Worm (Caenorhabditis elegans): Measurements from ENCODE around the gene dyf-4.

Gene dyf-4

ce11 chrV:12551638-12552478 is 26.3 kb upstream of the dyf-4 start (continued):
- no peak for TF ChIP-seq ceh-88 (GFP tag; IDR thresholded peaks at IDR 0.05)
- TF ChIP-seq pax-3 (tag; optimal IDR thresholded peaks at IDR 0.05), result peak; percentile 55
- TF ChIP-seq zag-1 (tag; optimal IDR thresholded peaks at IDR 0.05), result no peak
- TF ChIP-seq tlp-1 (tag; optimal IDR thresholded peaks at IDR 0.05), result no peak
- TF ChIP-seq swsn-7 (tag; optimal IDR thresholded peaks at IDR 0.05), result no peak

ce11 chrV:12550755-12551154 is 25.2 kb upstream of the dyf-4 start:
- TF ChIP-seq ztf-11 (tag; optimal IDR thresholded peaks at IDR 0.05), result no peak
- peak; percentile 43 for TF ChIP-seq pax-3 (tag; optimal IDR thresholded peaks at IDR 0.05)
- peak in 1 of 6 experiments; percentile 12 for TF ChIP-seq elt-3 (tag; optimal IDR thresholded peaks at IDR 0.05)
- peak; percentile 26 for TF ChIP-seq nhr-47 (tag; optimal IDR thresholded peaks at IDR 0.05)
- TF ChIP-seq C16A3.4 (tag; optimal IDR thresholded peaks at IDR 0.05), result no peak
- TF ChIP-seq dsc-1 (tag; optimal IDR thresholded peaks at IDR 0.05), result peak; percentile 86
- peak; percentile 14 for TF ChIP-seq snu-23 (GFP tag; optimal IDR thresholded peaks at IDR 0.05)
- TF ChIP-seq nhr-85 (tag), result peak; percentile 16
- TF ChIP-seq blmp-1 (tag; optimal IDR thresholded peaks at IDR 0.05), result peak; percentile 70
- no peak for TF ChIP-seq unc-86 (tag; optimal IDR thresholded peaks at IDR 0.05)
- no peak for TF ChIP-seq ceh-88 (GFP tag; IDR thresholded peaks at IDR 0.05)

DNA sequence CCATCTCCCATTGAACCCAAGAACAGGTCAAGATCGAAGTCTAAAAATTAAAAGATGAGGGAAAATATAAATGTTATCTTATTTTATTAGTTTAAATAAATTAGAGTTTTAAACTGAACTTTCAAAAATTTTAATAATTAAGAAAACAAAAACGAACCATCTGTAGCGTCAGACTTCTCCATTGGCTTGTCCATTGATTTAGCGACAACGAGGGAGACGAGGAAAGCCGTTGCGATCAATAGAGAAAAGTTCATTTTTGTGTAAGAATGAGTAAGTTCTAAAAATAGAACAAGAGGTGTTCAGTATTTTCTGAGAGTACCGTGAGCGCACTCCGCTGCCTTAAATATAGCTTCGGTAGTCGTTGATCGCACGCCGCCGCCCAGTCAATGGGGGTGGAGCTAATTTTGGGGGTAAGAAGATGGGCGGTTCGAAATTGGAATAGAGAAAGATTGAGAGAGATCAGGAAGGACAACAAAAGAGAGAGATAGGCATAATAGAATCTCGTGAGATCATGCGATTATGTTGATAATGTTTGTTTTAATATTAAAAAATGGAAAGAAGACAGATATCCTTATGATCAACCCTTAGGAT is 24.6 kb upstream of the dyf-4 start, which contains the start of gene F45D3.3:
TSS of gene F45D3.3 (minus strand) at position 350 of the 591 bp plus-strand sequence.
- no peak for TF ChIP-seq zag-1 (tag; optimal IDR thresholded peaks at IDR 0.05)
- TF ChIP-seq snu-23 (GFP tag; optimal IDR thresholded peaks at IDR 0.05), result peak; percentile 3
- no peak for TF ChIP-seq efl-1 (optimal IDR thresholded peaks at IDR 0.05)
- peak in 1 of 2 experiments; percentile 85 for TF ChIP-seq efl-1 (GFP tag; optimal IDR thresholded peaks at IDR 0.05 in 1 of 2)
- TF ChIP-seq lir-3 (tag; optimal IDR thresholded peaks at IDR 0.05; ENCODE audit: poor library complexity), result no peak
- TF ChIP-seq nhr-85 (tag), result peak; percentile 46
- TF ChIP-seq sox-4 (tag; optimal IDR thresholded peaks at IDR 0.05), result no peak
- TF ChIP-seq ztf-4 (tag; optimal IDR thresholded peaks at IDR 0.05), result peak; percentile 47
- TF ChIP-seq unc-62 (GFP tag; optimal IDR thresholded peaks at IDR 0.05), result no peak
- no peak for TF ChIP-seq unc-86 (tag; optimal IDR thresholded peaks at IDR 0.05)
- TF ChIP-seq fkh-8 (tag; optimal IDR thresholded peaks at IDR 0.05), result no peak
- peak in 1 of 2 experiments; percentile 38 for TF ChIP-seq lsy-2 (tag; optimal IDR thresholded peaks at IDR 0.05)
- TF ChIP-seq blmp-1 (tag; optimal IDR thresholded peaks at IDR 0.05), result peak; percentile 65
- no peak for TF ChIP-seq mef-2 (tag; optimal IDR thresholded peaks at IDR 0.05)
- peak; percentile 60 for TF ChIP-seq nhr-20 (tag; optimal IDR thresholded peaks at IDR 0.05)
- TF ChIP-seq tbx-2 (tag; optimal IDR thresholded peaks at IDR 0.05), result peak; percentile 42
- TF ChIP-seq unc-98 (GFP tag; IDR thresholded peaks at IDR 0.05), result no peak
- TF ChIP-seq fkh-4 (tag; optimal IDR thresholded peaks at IDR 0.05; ENCODE audit: borderline replicate concordance), result no peak
- TF ChIP-seq swsn-7 (tag; optimal IDR thresholded peaks at IDR 0.05), result no peak
- TF ChIP-seq lin-15B (tag; optimal IDR thresholded peaks at IDR 0.05), result no peak
- peak; percentile 54 for TF ChIP-seq nhr-71 (tag; optimal IDR thresholded peaks at IDR 0.05)
- TF ChIP-seq nhr-90 (tag; optimal IDR thresholded peaks at IDR 0.05; ENCODE audit: poor library complexity), result peak; percentile 34
- TF ChIP-seq mdl-1 (tag; optimal IDR thresholded peaks at IDR 0.05), result peak in 1 of 2 experiments; percentile 30
- TF ChIP-seq rnt-1 (tag; optimal IDR thresholded peaks at IDR 0.05), result peak; percentile 8
- TF ChIP-seq mab-9 (GFP tag; IDR thresholded peaks at IDR 0.05), result no peak
- TF ChIP-seq dsc-1 (tag; optimal IDR thresholded peaks at IDR 0.05), result peak; percentile 18
- TF ChIP-seq lin-14 (GFP tag; optimal IDR thresholded peaks at IDR 0.05), result peak; percentile 46
- TF ChIP-seq nhr-19 (GFP tag; conservative IDR thresholded peaks at IDR 0.05), result peak; percentile 25
- no peak for TF ChIP-seq nhr-12 (tag; optimal IDR thresholded peaks at IDR 0.05)
- TF ChIP-seq grh-1 (GFP tag; IDR thresholded peaks at IDR 0.05), result no peak
- TF ChIP-seq ama-1 (optimal IDR thresholded peaks at IDR 0.05), result peak; percentile 90
- TF ChIP-seq lin-35 (GFP tag; optimal IDR thresholded peaks at IDR 0.05), result peak in 1 of 2 experiments; percentile 18
- no peak for TF ChIP-seq unc-130 (tag; optimal IDR thresholded peaks at IDR 0.05)
- peak; percentile 4 for TF ChIP-seq mep-1 (tag; optimal IDR thresholded peaks at IDR 0.05)
- TF ChIP-seq snpc-4 (tag; optimal IDR thresholded peaks at IDR 0.05), result no peak
- TF ChIP-seq elt-3 (tag; optimal IDR thresholded peaks at IDR 0.05), result peak in 3 of 6 experiments; percentile 1 to 32 (median 8)
- no peak for TF ChIP-seq ceh-8 (GFP tag; optimal IDR thresholded peaks at IDR 0.05)
